Fruit fly (Drosophila melanogaster) S2 (cell line): ENCODE measurements around the gene CG7530.

ENCODE experiments used
- CG8478 ChIP-seq: fragments of >200 bp; optimal IDR thresholded peaks from 2 replicates; lab custom pipeline; 2018
- CTCF ChIP-seq, 2 experiments: fragments of >200 bp; optimal IDR thresholded peaks; 2 replicates each; lab custom pipeline; 2018

DNA sequence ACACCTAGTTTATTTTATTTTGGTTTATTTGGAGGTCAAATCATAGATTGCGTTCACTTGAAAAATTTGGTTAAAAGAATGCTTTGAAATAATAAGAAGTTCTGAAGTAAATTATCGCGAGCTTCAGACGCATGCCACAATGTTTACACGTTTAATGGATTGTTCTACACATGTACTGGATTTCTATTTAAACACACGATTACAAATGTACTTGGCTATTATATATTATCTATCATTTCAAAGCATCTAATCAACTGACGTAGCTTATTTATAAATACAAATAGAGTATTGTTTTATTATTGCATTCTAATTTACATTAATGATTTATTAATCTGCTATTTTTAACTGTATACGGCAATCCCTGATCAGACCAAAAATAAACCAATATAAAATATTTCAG lies 2.6 kb upstream of the CG7530 start:
- TF ChIP-seq CG8478 (lab: Kevin White, UChicago): no peak
- TF ChIP-seq CTCF (optimal IDR thresholded peaks at IDR 0.05; lab: Kevin White, UChicago): no peak
